Fruit fly (Drosophila melanogaster) whole organism, embryonic: Measurements from ENCODE around the gene HERC2.

Experiments used
- Adf1 ChIP-seq: fragments of 200-800 bp; sonication (Bioruptor generic); IDR thresholded peaks from 2 replicates; pipeline ENCODE4 v1.3.6; 2022; ENCODE audit warnings: missing biosample characterization, missing genetic modification characterization
- Bdp1 ChIP-seq: fragments of 200-800 bp; sonication (Bioruptor generic); optimal IDR thresholded peaks from 3 replicates; lab custom pipeline; 2016; ENCODE audit warnings: missing biosample characterization, missing genetic modification characterization
- CG10321 ChIP-seq: fragments of 200-800 bp; sonication (Bioruptor generic); IDR thresholded peaks from 2 replicates; pipeline ENCODE4 v1.3.6; 2022; ENCODE audit warnings: missing biosample characterization, missing genetic modification characterization
- CG11696 ChIP-seq: fragments of 200-800 bp; sonication (Bioruptor generic); IDR thresholded peaks from 2 replicates; pipeline ENCODE4 v1.3.6; 2022; ENCODE audit warnings: missing biosample characterization, missing genetic modification characterization
- CG13424 ChIP-seq: fragments of 200-800 bp; sonication (Bioruptor generic); optimal IDR thresholded peaks from 2 replicates; lab custom pipeline; 2019; ENCODE audit warnings: missing biosample characterization, mild to moderate bottlenecking, missing genetic modification characterization, moderate library complexity
- CG15514 ChIP-seq: fragments of 200-800 bp; sonication (Bioruptor generic); optimal IDR thresholded peaks from 3 replicates; lab custom pipeline; 2017; ENCODE audit warnings: missing biosample characterization, missing genetic modification characterization, mild to moderate bottlenecking, moderate library complexity, missing genetic modification reagents
- CG17385 ChIP-seq: fragments of 200-800 bp; sonication (Bioruptor generic); optimal IDR thresholded peaks from 3 replicates; lab custom pipeline; 2018; ENCODE audit warnings: missing biosample characterization, mild to moderate bottlenecking, missing genetic modification characterization
- CG17912 ChIP-seq: fragments of 200-800 bp; sonication (Bioruptor generic); optimal IDR thresholded peaks from 2 replicates; lab custom pipeline; 2018; ENCODE audit warnings: missing biosample characterization, mild to moderate bottlenecking, missing genetic modification characterization
- CG1832 ChIP-seq: fragments of 200-800 bp; sonication (Bioruptor generic); optimal IDR thresholded peaks from 2 replicates; lab custom pipeline; 2017; ENCODE audit warnings: missing biosample characterization, mild to moderate bottlenecking, missing genetic modification characterization, inconsistent platforms
- CG18599 ChIP-seq: fragments of 200-800 bp; sonication (Bioruptor generic); optimal IDR thresholded peaks from 3 replicates; lab custom pipeline; 2017; ENCODE audit warnings: missing biosample characterization, missing genetic modification characterization, mild to moderate bottlenecking, moderate library complexity, missing genetic modification reagents
- CG2678 ChIP-seq: fragments of 200-800 bp; sonication (Bioruptor generic); optimal IDR thresholded peaks from 3 replicates; lab custom pipeline; 2019; ENCODE audit warnings: missing biosample characterization, mild to moderate bottlenecking, missing genetic modification characterization, moderate library complexity
- CG30403 ChIP-seq: fragments of 200-800 bp; sonication (Bioruptor generic); optimal IDR thresholded peaks from 3 replicates; lab custom pipeline; 2016; ENCODE audit warnings: missing biosample characterization, missing genetic modification characterization
- CG31441 ChIP-seq: fragments of 200-800 bp; sonication (Bioruptor generic); IDR thresholded peaks from 2 replicates; pipeline ENCODE4 v1.3.6; 2022; ENCODE audit warnings: missing biosample characterization, missing genetic modification characterization
- CG4424 ChIP-seq: fragments of 200-800 bp; sonication (Bioruptor generic); optimal IDR thresholded peaks from 3 replicates; lab custom pipeline; 2016; ENCODE audit warnings: missing biosample characterization, missing genetic modification characterization
- CG4820 ChIP-seq: fragments of 200-800 bp; sonication (Bioruptor generic); optimal IDR thresholded peaks from 3 replicates; lab custom pipeline; 2016; ENCODE audit warnings: missing biosample characterization, missing genetic modification characterization
- CG5245 ChIP-seq: fragments of 200-800 bp; sonication (Bioruptor generic); optimal IDR thresholded peaks from 3 replicates; lab custom pipeline; 2016; ENCODE audit warnings: missing biosample characterization, missing genetic modification characterization
- CG5953 ChIP-seq: fragments of 200-800 bp; sonication (Bioruptor generic); IDR thresholded peaks from 2 replicates; pipeline ENCODE4 v1.3.6; 2022; ENCODE audit warnings: missing biosample characterization, missing genetic modification characterization
- CG6791 ChIP-seq: fragments of 200-800 bp; sonication (Bioruptor generic); IDR thresholded peaks from 3 replicates; pipeline ENCODE4 v1.3.6; 2022; ENCODE audit warnings: missing biosample characterization, missing genetic modification characterization; ENCODE audit not compliant: partially characterized antibody
- CG6813 ChIP-seq: fragments of 200-800 bp; sonication (Bioruptor generic); optimal IDR thresholded peaks from 2 replicates; lab custom pipeline; 2017; ENCODE audit warnings: missing biosample characterization, missing genetic modification characterization, mild to moderate bottlenecking, moderate library complexity, missing genetic modification reagents
- CG6854 ChIP-seq: fragments of 200-800 bp; sonication (Bioruptor generic); optimal IDR thresholded peaks from 3 replicates; lab custom pipeline; 2017; ENCODE audit warnings: missing biosample characterization, mild to moderate bottlenecking, missing genetic modification characterization
- CG9215 ChIP-seq: fragments of 200-800 bp; sonication (Bioruptor generic); IDR thresholded peaks from 2 replicates; pipeline ENCODE4 v1.3.6; 2022; ENCODE audit warnings: missing biosample characterization, missing genetic modification characterization
- Ets65A ChIP-seq: fragments of 200-800 bp; sonication (Bioruptor generic); peaks from one replicate; lab custom pipeline; 2016; ENCODE audit warnings: missing biosample characterization, missing genetic modification characterization
- Fer3 ChIP-seq: fragments of 200-800 bp; sonication (Bioruptor generic); optimal IDR thresholded peaks from 2 replicates; lab custom pipeline; 2018; ENCODE audit warnings: missing biosample characterization, mild to moderate bottlenecking, missing genetic modification characterization, moderate library complexity
- Gug ChIP-seq: fragments of 200-800 bp; sonication (Bioruptor generic); IDR thresholded peaks from 4 replicates; pipeline ENCODE4 v1.3.6; 2022; ENCODE audit warnings: missing biosample characterization, missing genetic modification characterization
- HLH54F ChIP-seq: fragments of 200-800 bp; sonication (Bioruptor generic); optimal IDR thresholded peaks from 3 replicates; lab custom pipeline; 2016; ENCODE audit warnings: missing biosample characterization, missing genetic modification characterization
- Hsf ChIP-seq: fragments of 200-800 bp; sonication (Bioruptor generic); optimal IDR thresholded peaks from 3 replicates; lab custom pipeline; 2016; ENCODE audit warnings: missing biosample characterization, missing genetic modification characterization
- Med ChIP-seq: fragments of 200-800 bp; sonication (Bioruptor generic); peaks from one replicate; lab custom pipeline; 2016; ENCODE audit warnings: missing biosample characterization, missing genetic modification characterization, mild to moderate bottlenecking, inconsistent platforms, moderate library complexity
- Sox102F ChIP-seq: fragments of 200-800 bp; sonication (Bioruptor generic); optimal IDR thresholded peaks from 2 replicates; lab custom pipeline; 2018; ENCODE audit warnings: missing biosample characterization, mild to moderate bottlenecking, missing genetic modification characterization, moderate library complexity
- Trl ChIP-seq, 3 experiments: fragments of >200 bp in 2 of 3; fragments of 200-800 bp in 1 of 3; sonication (Bioruptor generic) in 1 of 3; optimal IDR thresholded peaks; 2 replicates in 1 of 3; 3 replicates in 2 of 3; lab custom pipeline; 2016 to 2017; ENCODE audit warnings: missing biosample characterization in 1 of 3, missing genetic modification characterization in 1 of 3
- abd-A ChIP-seq: fragments of 200-800 bp; sonication (Bioruptor generic); optimal IDR thresholded peaks from 3 replicates; lab custom pipeline; 2019; ENCODE audit warnings: missing biosample characterization, mild to moderate bottlenecking, missing genetic modification characterization, moderate library complexity
- bab2 ChIP-seq: fragments of 200-800 bp; sonication (Bioruptor generic); optimal IDR thresholded peaks from 2 replicates; lab custom pipeline; 2016; ENCODE audit warnings: missing biosample characterization, missing genetic modification characterization
- bcd ChIP-seq: fragments of 200-800 bp; sonication (Bioruptor generic); optimal IDR thresholded peaks from 2 replicates; lab custom pipeline; 2017; ENCODE audit warnings: missing biosample characterization, mild to moderate bottlenecking, missing genetic modification characterization
- caup ChIP-seq: fragments of 200-800 bp; sonication (Bioruptor generic); optimal IDR thresholded peaks from 3 replicates; lab custom pipeline; 2017; ENCODE audit warnings: missing biosample characterization, mild to moderate bottlenecking, missing genetic modification characterization, moderate library complexity; ENCODE audit not compliant: severe bottlenecking
- cg ChIP-seq: fragments of 200-800 bp; sonication (Bioruptor generic); optimal IDR thresholded peaks from 3 replicates; lab custom pipeline; 2019; ENCODE audit warnings: missing biosample characterization, mild to moderate bottlenecking, missing genetic modification characterization, moderate library complexity
- chinmo ChIP-seq: fragments of 200-800 bp; sonication (Bioruptor generic); IDR thresholded peaks from 4 replicates; pipeline ENCODE4 v1.3.6; 2022; ENCODE audit warnings: missing biosample characterization, missing genetic modification characterization; ENCODE audit not compliant: partially characterized antibody
- crp ChIP-seq, 2 experiments: fragments of 200-800 bp; sonication (Bioruptor generic); optimal IDR thresholded peaks; 2 replicates in 1 of 2; 3 replicates in 1 of 2; lab custom pipeline; 2017; ENCODE audit warnings: missing biosample characterization in 2 of 2, missing genetic modification characterization in 2 of 2, mild to moderate bottlenecking in 1 of 2, moderate library complexity in 1 of 2
- dm ChIP-seq: fragments of 200-800 bp; sonication (Bioruptor generic); optimal IDR thresholded peaks from 3 replicates; lab custom pipeline; 2016; ENCODE audit warnings: missing biosample characterization, missing genetic modification characterization
- ewg ChIP-seq: fragments of 200-800 bp; sonication (Bioruptor generic); optimal IDR thresholded peaks from 3 replicates; lab custom pipeline; 2017; ENCODE audit warnings: mild to moderate bottlenecking, missing biosample characterization, missing genetic modification reagents, missing genetic modification characterization
- ftz-f1 ChIP-seq: fragments of 200-800 bp; sonication (Bioruptor generic); optimal IDR thresholded peaks from 2 replicates; lab custom pipeline; 2016; ENCODE audit warnings: missing biosample characterization, missing genetic modification characterization
- gcm2 ChIP-seq: fragments of 200-800 bp; sonication (Bioruptor generic); optimal IDR thresholded peaks from 2 replicates; lab custom pipeline; 2016; ENCODE audit warnings: missing biosample characterization, missing genetic modification characterization
- gt ChIP-seq: fragments of 200-800 bp; sonication (Bioruptor generic); IDR thresholded peaks from 2 replicates; pipeline ENCODE4 v1.3.6; 2022; ENCODE audit warnings: missing biosample characterization, missing genetic modification characterization
- ind ChIP-seq: fragments of 200-800 bp; sonication (Bioruptor generic); optimal IDR thresholded peaks from 3 replicates; lab custom pipeline; 2016; ENCODE audit warnings: missing biosample characterization, missing genetic modification characterization
- jing ChIP-seq: fragments of 200-800 bp; sonication (Bioruptor generic); optimal IDR thresholded peaks from 2 replicates; lab custom pipeline; 2018; ENCODE audit warnings: missing biosample characterization, mild to moderate bottlenecking, missing genetic modification characterization
- lbe ChIP-seq: fragments of 200-800 bp; sonication (Bioruptor generic); optimal IDR thresholded peaks from 2 replicates; lab custom pipeline; 2016; ENCODE audit warnings: missing biosample characterization, mild to moderate bottlenecking, missing genetic modification characterization
- luna ChIP-seq: fragments of 200-800 bp; sonication (Bioruptor generic); optimal IDR thresholded peaks from 2 replicates; lab custom pipeline; 2016; ENCODE audit warnings: missing biosample characterization, missing genetic modification characterization
- org-1 ChIP-seq: fragments of 200-800 bp; sonication (Bioruptor generic); optimal IDR thresholded peaks from 2 replicates; lab custom pipeline; 2017; ENCODE audit warnings: missing biosample characterization, missing genetic modification characterization
- pb ChIP-seq: fragments of 200-800 bp; sonication (Bioruptor generic); optimal IDR thresholded peaks from 3 replicates; lab custom pipeline; 2016; ENCODE audit warnings: missing biosample characterization, missing genetic modification characterization
- pho ChIP-seq: fragments of 200-800 bp; sonication (Bioruptor generic); optimal IDR thresholded peaks from 2 replicates; lab custom pipeline; 2016; ENCODE audit warnings: missing biosample characterization, missing genetic modification characterization
- scrt ChIP-seq: fragments of 200-800 bp; sonication (Bioruptor generic); optimal IDR thresholded peaks from 2 replicates; lab custom pipeline; 2018; ENCODE audit warnings: missing biosample characterization, mild to moderate bottlenecking, missing genetic modification characterization, moderate library complexity

HERC2 gene

dm6 chrX:20434534-20434933, 40.3 kb downstream of the HERC2 start (continued):
- TF ChIP-seq CG15514 (GFP tag; lab: Kevin White, UChicago) (no peak), CG4820 (GFP tag; lab: Kevin White, UChicago) (no peak), gt (GFP tag; lab: Robert Waterston, UW) (no peak), CG9215 (peak; percentile 41; the same call in 1 of the 2 replicates), Fer3 (tag; lab: Kevin White, UChicago) (peak; percentile 22), luna (GFP tag; lab: Kevin White, UChicago) (no peak), CG30403 (GFP tag; lab: Kevin White, UChicago) (peak; percentile 22), CG18599 (GFP tag; lab: Kevin White, UChicago) (peak; percentile 77), CG17385 (peak; percentile 37), dm (GFP tag; lab: Kevin White, UChicago) (no peak), CG4424 (GFP tag; lab: Kevin White, UChicago) (peak; percentile 2), jing (GFP tag; lab: Kevin White, UChicago) (no peak), pb (GFP tag; lab: Kevin White, UChicago) (no peak), Sox102F (GFP tag; lab: Kevin White, UChicago) (peak; percentile 33), HLH54F (peak; percentile 26), CG6813 (GFP tag; lab: Kevin White, UChicago) (no peak), gcm2 (GFP tag; lab: Kevin White, UChicago) (no peak), CG1832 (no peak), lbe (no peak), ind (GFP tag; lab: Kevin White, UChicago) (peak; percentile 15), caup (GFP tag; lab: Kevin White, UChicago) (peak; percentile 29), bab2 (GFP tag; lab: Kevin White, UChicago) (peak; percentile 10), CG6791 (no peak), Hsf (GFP tag; lab: Kevin White, UChicago) (peak; percentile 6), CG13424 (tag; lab: Kevin White, UChicago) (peak; percentile 48), Gug (GFP tag; lab: Robert Waterston, UW) (0 out of 4 replicates have a peak, but pooled peaks have one; percentile 16), pho (GFP tag; lab: Kevin White, UChicago) (peak; percentile 43), Med (GFP tag; lab: Kevin White, UChicago) (peak; percentile 83), CG5953 (GFP tag; lab: Robert Waterston, UW) (no peak), bcd (peak; percentile 9), org-1 (GFP tag; lab: Kevin White, UChicago) (peak; percentile 23)

dm6 chrX:20436866-20437265, 42.7 kb downstream of the HERC2 start:
- TF ChIP-seq CG6854 (GFP tag; lab: Kevin White, UChicago), result no peak
- no peak for TF ChIP-seq bcd
- no peak for TF ChIP-seq Ets65A (GFP tag; lab: Kevin White, UChicago)
- TF ChIP-seq CG2678 (tag; lab: Kevin White, UChicago), result no peak
- 0 out of 4 replicates have a peak, but pooled peaks have one; percentile 40 for TF ChIP-seq chinmo
- peak; percentile 47 for TF ChIP-seq scrt (GFP tag; lab: Kevin White, UChicago)
- peak; percentile 61 for TF ChIP-seq Adf1
- TF ChIP-seq jing (GFP tag; lab: Kevin White, UChicago), result no peak
- no peak for TF ChIP-seq Bdp1
- TF ChIP-seq cg (GFP tag; lab: Kevin White, UChicago), result peak; percentile 63
- TF ChIP-seq ftz-f1 (GFP tag; lab: Kevin White, UChicago), result peak; percentile 49
- no peak for TF ChIP-seq CG11696 (GFP tag; lab: Robert Waterston, UW)
- TF ChIP-seq CG31441 (GFP tag; lab: Robert Waterston, UW), result no peak
- TF ChIP-seq CG5245, result no peak
- no peak for TF ChIP-seq CG9215
- TF ChIP-seq CG17912 (GFP tag; lab: Kevin White, UChicago), result no peak
- TF ChIP-seq ewg (GFP tag; lab: Kevin White, UChicago), result peak; percentile 20
- TF ChIP-seq CG10321 (GFP tag; lab: Robert Waterston, UW), result peak; percentile 50; the same call in 1 of the 2 replicates
- peak in 1 of 2 experiments; percentile 55 for TF ChIP-seq crp (GFP tag; optimal IDR thresholded peaks at IDR 0.05; lab: Kevin White, UChicago)
- TF ChIP-seq abd-A (tag; lab: Kevin White, UChicago), result peak; percentile 82
- no peak for TF ChIP-seq gt (GFP tag; lab: Robert Waterston, UW)
- peak; percentile 44 for TF ChIP-seq CG1832
- peak; percentile 23 for TF ChIP-seq Med (GFP tag; lab: Kevin White, UChicago)
- peak; percentile 7 to 57 for TF ChIP-seq Trl (optimal IDR thresholded peaks at IDR 0.05; lab: Kevin White, UChicago)
- TF ChIP-seq Trl (GFP tag; optimal IDR thresholded peaks at IDR 0.05; lab: Kevin White, UChicago), result no peak
